Worm (Caenorhabditis elegans) whole organism, L1 larva: ENCODE data around the gene arrd-7.

Source experiments
- C04F5.9 ChIP-seq: sonication (generic microtip); optimal IDR thresholded peaks from 2 replicates; lab custom pipeline; 2016; ENCODE audit warnings: missing genetic modification characterization, missing compliant biosample characterization
- C34B4.2 ChIP-seq: sonication (generic microtip); optimal IDR thresholded peaks from 2 replicates; lab custom pipeline; 2017; ENCODE audit warnings: mild to moderate bottlenecking, missing genetic modification characterization, missing compliant biosample characterization
- F16B12.6 ChIP-seq: fragments of 150-350 bp; optimal IDR thresholded peaks from 2 replicates; lab custom pipeline; 2014; ENCODE audit warnings: missing biosample characterization, missing genetic modification characterization
- alr-1 ChIP-seq: fragments of 200-800 bp; sonication (Bioruptor generic); optimal IDR thresholded peaks from 2 replicates; lab custom pipeline; 2018; ENCODE audit warnings: borderline replicate concordance, mild to moderate bottlenecking, missing genetic modification characterization, missing compliant biosample characterization
- aly-2 ChIP-seq: fragments of 150-350 bp; optimal IDR thresholded peaks from 2 replicates; lab custom pipeline; 2014; ENCODE audit warnings: missing biosample characterization, missing genetic modification characterization
- ama-1 ChIP-seq: fragments of 150-350 bp; optimal IDR thresholded peaks from 2 replicates; lab custom pipeline; 2014
- blmp-1 ChIP-seq: fragments of 150-350 bp; optimal IDR thresholded peaks from 2 replicates; lab custom pipeline; 2014; ENCODE audit warnings: missing biosample characterization, missing genetic modification characterization
- ceh-8 ChIP-seq: fragments of 200-800 bp; sonication (Bioruptor generic); optimal IDR thresholded peaks from 2 replicates; lab custom pipeline; 2018; ENCODE audit warnings: mild to moderate bottlenecking, missing genetic modification characterization, moderate library complexity, missing compliant biosample characterization
- ceh-90 ChIP-seq: sonication (generic microtip); optimal IDR thresholded peaks from 2 replicates; lab custom pipeline; 2016; ENCODE audit warnings: missing genetic modification characterization, missing compliant biosample characterization
- ces-1 ChIP-seq: fragments of 150-350 bp; optimal IDR thresholded peaks from 2 replicates; lab custom pipeline; 2014; ENCODE audit warnings: missing biosample characterization, missing genetic modification reagents, missing genetic modification characterization
- dpl-1 ChIP-seq, 3 experiments: fragments of 150-350 bp in 2 of 3; sonication (generic microtip) in 1 of 3; optimal IDR thresholded peaks; 2 replicates each; lab custom pipeline; 2014 to 2017; ENCODE audit warnings: missing biosample characterization in 3 of 3, missing genetic modification characterization in 3 of 3, missing genetic modification reagents in 3 of 3
- dsc-1 ChIP-seq: sonication (generic microtip); optimal IDR thresholded peaks from 2 replicates; lab custom pipeline; 2016; ENCODE audit warnings: mild to moderate bottlenecking, missing genetic modification characterization, missing compliant biosample characterization
- efl-1 ChIP-seq, 4 experiments: fragments of 150-350 bp; optimal IDR thresholded peaks in 3 of 4; peaks in 1 of 4; 1 replicate in 1 of 4; 2 replicates in 3 of 4; lab custom pipeline; 2014; ENCODE audit warnings: missing biosample characterization in 2 of 4, missing genetic modification characterization in 2 of 4, missing genetic modification reagents in 2 of 4
- elt-3 ChIP-seq, 6 experiments: fragments of 150-350 bp in 1 of 6; sonication (generic microtip); optimal IDR thresholded peaks; 2 replicates each; lab custom pipeline; 2017 to 2018; ENCODE audit warnings: missing biosample characterization in 6 of 6, missing genetic modification characterization in 6 of 6, inconsistent platforms in 1 of 6
- fkh-4 ChIP-seq: sonication (generic microtip); optimal IDR thresholded peaks from 2 replicates; lab custom pipeline; 2016; ENCODE audit warnings: missing compliant biosample characterization, missing genetic modification characterization, borderline replicate concordance
- fkh-8 ChIP-seq: sonication (generic microtip); optimal IDR thresholded peaks from 2 replicates; lab custom pipeline; 2016; ENCODE audit warnings: mild to moderate bottlenecking, missing genetic modification characterization, missing compliant biosample characterization
- fos-1 ChIP-seq: fragments of 150-350 bp; optimal IDR thresholded peaks from 2 replicates; lab custom pipeline; 2014; ENCODE audit warnings: missing biosample characterization, missing genetic modification characterization
- hpl-2 ChIP-seq: fragments of 150-350 bp; optimal IDR thresholded peaks from 2 replicates; lab custom pipeline; 2014; ENCODE audit warnings: missing biosample characterization, missing genetic modification reagents, missing genetic modification characterization
- isw-1 ChIP-seq: fragments of 200-800 bp; sonication (Bioruptor generic); IDR thresholded peaks from 2 replicates; pipeline ENCODE4 v1.3.6; 2022; ENCODE audit warnings: missing genetic modification characterization, missing compliant biosample characterization
- lin-14 ChIP-seq: fragments of 200-800 bp; sonication (Bioruptor generic); optimal IDR thresholded peaks from 2 replicates; lab custom pipeline; 2018; ENCODE audit warnings: mild to moderate bottlenecking, missing genetic modification characterization, moderate library complexity, missing compliant biosample characterization
- lin-35 ChIP-seq, 2 experiments: fragments of 150-350 bp; optimal IDR thresholded peaks; 2 replicates each; lab custom pipeline; 2014; ENCODE audit warnings: missing biosample characterization in 2 of 2, missing genetic modification characterization in 2 of 2, missing genetic modification reagents in 2 of 2
- lin-39 ChIP-seq: fragments of 150-350 bp; optimal IDR thresholded peaks from 2 replicates; lab custom pipeline; 2014; ENCODE audit warnings: missing biosample characterization, missing genetic modification reagents, missing genetic modification characterization
- mab-9 ChIP-seq: fragments of 200-800 bp; sonication (Bioruptor generic); IDR thresholded peaks from 2 replicates; pipeline ENCODE4 v1.3.6; 2022; ENCODE audit warnings: missing genetic modification reagents, missing genetic modification characterization, missing compliant biosample characterization
- mdl-1 ChIP-seq, 2 experiments: fragments of 150-350 bp; optimal IDR thresholded peaks; 2 replicates each; lab custom pipeline; 2014 to 2017; ENCODE audit warnings: missing biosample characterization in 2 of 2, missing genetic modification characterization in 2 of 2, inconsistent platforms in 1 of 2
- mef-2 ChIP-seq: fragments of 150-350 bp; optimal IDR thresholded peaks from 2 replicates; lab custom pipeline; 2014; ENCODE audit warnings: missing biosample characterization, missing genetic modification characterization
- mep-1 ChIP-seq: fragments of 150-350 bp; optimal IDR thresholded peaks from 2 replicates; lab custom pipeline; 2014; ENCODE audit warnings: missing biosample characterization, missing genetic modification characterization
- nhr-11 ChIP-seq: fragments of 150-350 bp; optimal IDR thresholded peaks from 2 replicates; lab custom pipeline; 2014; ENCODE audit warnings: missing biosample characterization, missing genetic modification characterization
- nhr-20 ChIP-seq: sonication (generic microtip); optimal IDR thresholded peaks from 2 replicates; lab custom pipeline; 2016; ENCODE audit warnings: mild to moderate bottlenecking, missing genetic modification characterization, missing compliant biosample characterization
- nhr-237 ChIP-seq: fragments of 150-350 bp; optimal IDR thresholded peaks from 2 replicates; lab custom pipeline; 2014; ENCODE audit warnings: missing biosample characterization, missing genetic modification characterization
- nhr-28 ChIP-seq: fragments of 150-350 bp; optimal IDR thresholded peaks from 2 replicates; lab custom pipeline; 2014; ENCODE audit warnings: missing biosample characterization, missing genetic modification characterization
- nhr-47 ChIP-seq: sonication (generic microtip); optimal IDR thresholded peaks from 2 replicates; lab custom pipeline; 2016; ENCODE audit warnings: mild to moderate bottlenecking, missing genetic modification characterization, moderate library complexity, missing compliant biosample characterization
- nhr-71 ChIP-seq: sonication (generic microtip); optimal IDR thresholded peaks from 2 replicates; lab custom pipeline; 2016; ENCODE audit warnings: mild to moderate bottlenecking, missing genetic modification characterization, moderate library complexity, missing compliant biosample characterization
- nhr-77 ChIP-seq: fragments of 150-350 bp; optimal IDR thresholded peaks from 2 replicates; lab custom pipeline; 2014; ENCODE audit warnings: missing biosample characterization, missing genetic modification characterization
- nhr-84 ChIP-seq: sonication (generic microtip); optimal IDR thresholded peaks from 2 replicates; lab custom pipeline; 2017; ENCODE audit warnings: missing biosample characterization, missing genetic modification characterization
- nhr-85 ChIP-seq: sonication (generic microtip); peaks from one replicate; lab custom pipeline; 2016; ENCODE audit warnings: missing genetic modification characterization, inconsistent platforms, missing compliant biosample characterization
- nhr-90 ChIP-seq: sonication (generic microtip); optimal IDR thresholded peaks from 2 replicates; lab custom pipeline; 2016; ENCODE audit warnings: mild to moderate bottlenecking, missing genetic modification characterization, missing compliant biosample characterization; ENCODE audit not compliant: poor library complexity
- pqm-1 ChIP-seq: sonication (generic microtip); optimal IDR thresholded peaks from 3 replicates; lab custom pipeline; 2017; ENCODE audit warnings: missing biosample characterization, missing genetic modification characterization
- skn-1 ChIP-seq: fragments of 150-350 bp; optimal IDR thresholded peaks from 2 replicates; lab custom pipeline; 2014; ENCODE audit warnings: missing biosample characterization, missing genetic modification characterization
- snu-23 ChIP-seq: sonication (generic microtip); optimal IDR thresholded peaks from 2 replicates; lab custom pipeline; 2016; ENCODE audit warnings: missing genetic modification characterization, missing compliant biosample characterization
- sup-37 ChIP-seq: fragments of 200-800 bp; sonication (Bioruptor generic); optimal IDR thresholded peaks from 2 replicates; lab custom pipeline; 2018; ENCODE audit warnings: mild to moderate bottlenecking, missing genetic modification characterization, missing compliant biosample characterization
- tbx-2 ChIP-seq: sonication (generic microtip); optimal IDR thresholded peaks from 2 replicates; lab custom pipeline; 2016; ENCODE audit warnings: missing genetic modification characterization, missing compliant biosample characterization
- unc-130 ChIP-seq: fragments of 150-350 bp; optimal IDR thresholded peaks from 2 replicates; lab custom pipeline; 2017; ENCODE audit warnings: missing biosample characterization, missing genetic modification characterization, inconsistent platforms
- unc-30 ChIP-seq: sonication (generic microtip); optimal IDR thresholded peaks from 2 replicates; lab custom pipeline; 2017; ENCODE audit warnings: missing biosample characterization, missing genetic modification characterization
- unc-98 ChIP-seq: fragments of 200-800 bp; sonication (Bioruptor generic); IDR thresholded peaks from 2 replicates; pipeline ENCODE4 v1.3.6; 2022; ENCODE audit warnings: missing genetic modification characterization, missing compliant biosample characterization
- vab-15 ChIP-seq: sonication (generic microtip); optimal IDR thresholded peaks from 2 replicates; lab custom pipeline; 2017; ENCODE audit warnings: missing genotype, mild to moderate bottlenecking, missing genetic modification characterization, missing compliant biosample characterization
- xbp-1 ChIP-seq: sonication (generic microtip); optimal IDR thresholded peaks from 2 replicates; lab custom pipeline; 2016; ENCODE audit warnings: missing genetic modification characterization, missing compliant biosample characterization
- zag-1 ChIP-seq: fragments of 150-350 bp; optimal IDR thresholded peaks from 2 replicates; lab custom pipeline; 2014; ENCODE audit warnings: missing biosample characterization, missing genetic modification characterization
- ztf-11 ChIP-seq, 2 experiments: sonication (generic microtip); optimal IDR thresholded peaks; 2 replicates each; lab custom pipeline; 2016 to 2017; ENCODE audit warnings: missing genetic modification characterization in 2 of 2, missing biosample characterization in 1 of 2, missing compliant biosample characterization in 1 of 2
- ztf-4 ChIP-seq: fragments of 150-350 bp; optimal IDR thresholded peaks from 2 replicates; lab custom pipeline; 2014; ENCODE audit warnings: missing biosample characterization, missing genetic modification characterization

arrd-7 gene

DNA sequence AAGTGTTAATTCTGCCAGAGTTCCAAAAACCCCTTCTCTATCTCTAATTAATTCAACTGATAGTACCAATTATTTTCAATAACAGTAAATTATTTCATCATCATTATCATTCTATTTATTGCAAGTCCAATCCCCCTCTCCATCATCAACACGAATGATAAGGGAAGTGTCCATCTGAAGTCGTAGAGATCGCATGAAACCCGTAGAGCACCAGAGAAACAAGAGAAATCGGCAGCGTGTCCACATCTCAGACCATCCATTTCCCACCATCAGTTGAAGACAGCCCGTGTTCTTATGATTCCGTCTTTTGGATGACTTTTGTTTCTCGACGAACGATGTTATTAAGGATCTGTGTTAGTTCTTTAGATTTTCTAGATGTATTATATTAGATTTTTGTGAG is 8.9 kb downstream of the arrd-7 start (continued):
- no peak for TF ChIP-seq C34B4.2 (tag; lab: Kevin White, UChicago)
- TF ChIP-seq lin-14 (GFP tag; lab: Kevin White, UChicago), result peak; percentile 67
- no peak for TF ChIP-seq mab-9 (GFP tag; lab: Robert Waterston, UW)
- TF ChIP-seq isw-1 (GFP tag; lab: Robert Waterston, UW), result no peak
- no peak for TF ChIP-seq unc-30 (tag; lab: Kevin White, UChicago)
- no peak for TF ChIP-seq ceh-8 (GFP tag; lab: Kevin White, UChicago)
- TF ChIP-seq nhr-71 (tag; lab: Kevin White, UChicago), result peak; percentile 27
- peak in 4 of 6 experiments; percentile 76 to 95 (median 88) for TF ChIP-seq elt-3 (tag; optimal IDR thresholded peaks at IDR 0.05; lab: Kevin White, UChicago)
- peak; percentile 68 for TF ChIP-seq vab-15 (tag; lab: Kevin White, UChicago)

DNA sequence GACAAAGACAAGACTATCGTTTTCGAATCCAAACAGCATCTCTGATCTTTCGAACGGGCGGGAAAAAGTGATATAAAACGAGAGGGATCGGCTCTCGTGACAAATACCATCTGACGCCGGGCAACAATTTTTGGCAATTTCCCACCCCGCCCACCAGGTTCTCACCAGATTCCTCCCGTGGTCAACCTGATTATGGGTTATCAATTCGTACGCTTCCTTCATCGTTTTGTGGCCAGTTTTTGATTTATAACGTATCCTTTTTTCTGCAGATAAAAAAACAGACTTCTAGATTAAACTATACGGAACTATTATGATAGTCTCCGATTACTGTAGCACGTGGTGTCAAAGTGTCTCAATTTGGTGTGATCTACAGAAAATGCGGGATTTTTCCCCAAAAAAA is 9.5 kb downstream of the arrd-7 start:
- no peak for TF ChIP-seq lin-39
- TF ChIP-seq alr-1 (tag; lab: Kevin White, UChicago), result no peak
- no peak for TF ChIP-seq ces-1
- TF ChIP-seq dpl-1 (GFP tag; optimal IDR thresholded peaks at IDR 0.05; lab: Kevin White, UChicago), result no peak
- no peak for TF ChIP-seq pqm-1
- peak; percentile 3 for TF ChIP-seq snu-23 (GFP tag; lab: Kevin White, UChicago)
- peak; percentile 46 for TF ChIP-seq nhr-71 (tag; lab: Kevin White, UChicago)
- no peak for TF ChIP-seq C34B4.2 (tag; lab: Kevin White, UChicago)
- TF ChIP-seq unc-130 (tag; lab: Kevin White, UChicago), result peak; percentile 31
- no peak for TF ChIP-seq unc-98
- no peak for TF ChIP-seq mef-2 (tag; lab: Kevin White, UChicago)
- TF ChIP-seq efl-1 (optimal IDR thresholded peaks at IDR 0.05; lab: Kevin White, UChicago), result no peak
- peak in 1 of 2 experiments; percentile 89 for TF ChIP-seq efl-1 (GFP tag; optimal IDR thresholded peaks at IDR 0.05 in 1 of 2; lab: Kevin White, UChicago)
- TF ChIP-seq unc-30 (tag; lab: Kevin White, UChicago), result no peak
- TF ChIP-seq nhr-47, result no peak
- no peak for TF ChIP-seq ceh-8 (GFP tag; lab: Kevin White, UChicago)
- TF ChIP-seq hpl-2 (GFP tag; lab: Kevin White, UChicago), result no peak
- no peak for TF ChIP-seq nhr-28 (tag; lab: Kevin White, UChicago)
- no peak for TF ChIP-seq tbx-2 (tag; lab: Kevin White, UChicago)
- TF ChIP-seq fos-1 (tag; lab: Kevin White, UChicago), result no peak
- peak; percentile 75 for TF ChIP-seq nhr-85
- no peak for TF ChIP-seq ztf-11 (tag; optimal IDR thresholded peaks at IDR 0.05; lab: Kevin White, UChicago)
- TF ChIP-seq nhr-84 (tag; lab: Kevin White, UChicago), result no peak
- no peak for TF ChIP-seq ama-1 (lab: Kevin White, UChicago)
- peak; percentile 38 for TF ChIP-seq nhr-20 (tag; lab: Kevin White, UChicago)
- no peak for TF ChIP-seq zag-1 (tag; lab: Kevin White, UChicago)
- no peak for TF ChIP-seq ztf-4
- TF ChIP-seq fkh-8, result no peak
- no peak for TF ChIP-seq mab-9 (GFP tag; lab: Robert Waterston, UW)
- TF ChIP-seq ceh-90, result no peak
- peak in 1 of 2 experiments; percentile 58 for TF ChIP-seq lin-35 (GFP tag; optimal IDR thresholded peaks at IDR 0.05; lab: Kevin White, UChicago)
- no peak for TF ChIP-seq fkh-4 (tag; lab: Kevin White, UChicago)
- peak in 1 of 2 experiments; percentile 42 for TF ChIP-seq mdl-1 (tag; optimal IDR thresholded peaks at IDR 0.05; lab: Kevin White, UChicago)
- no peak for TF ChIP-seq F16B12.6
- no peak for TF ChIP-seq C04F5.9 (tag; lab: Kevin White, UChicago)
- no peak for TF ChIP-seq nhr-11 (tag; lab: Kevin White, UChicago)
- TF ChIP-seq nhr-237 (tag; lab: Kevin White, UChicago), result no peak
- TF ChIP-seq skn-1 (tag; lab: Kevin White, UChicago), result no peak
- no peak for TF ChIP-seq nhr-77 (tag; lab: Kevin White, UChicago)
- no peak for TF ChIP-seq aly-2
- no peak for TF ChIP-seq sup-37 (GFP tag; lab: Kevin White, UChicago)
- no peak for TF ChIP-seq dsc-1
- peak; percentile 6 for TF ChIP-seq nhr-90
- TF ChIP-seq xbp-1 (tag; lab: Kevin White, UChicago), result no peak
- peak; percentile 44 for TF ChIP-seq blmp-1 (tag; lab: Kevin White, UChicago)
- TF ChIP-seq elt-3 (tag; optimal IDR thresholded peaks at IDR 0.05; lab: Kevin White, UChicago), result peak in 1 of 6 experiments; percentile 40
- TF ChIP-seq mep-1 (tag; lab: Kevin White, UChicago), result no peak
